Fruit fly (Drosophila melanogaster) whole organism, embryonic: ENCODE data around the gene CG17564.
A peak's percentile ranks its signal among the peaks of the same experiment; 100 is the strongest.

Source experiments
- Blimp-1 ChIP-seq: fragments of 200-800 bp; sonication (Bioruptor generic); optimal IDR thresholded peaks from 3 replicates; lab custom pipeline; 2018; ENCODE audit warnings: missing biosample characterization, missing genetic modification characterization, mild to moderate bottlenecking, moderate library complexity, missing genetic modification reagents
- CG10959 ChIP-seq: fragments of 200-800 bp; sonication (Bioruptor generic); IDR thresholded peaks from 2 replicates; pipeline ENCODE4 v1.3.6; 2022; ENCODE audit warnings: missing biosample characterization, missing genetic modification characterization
- CG10979 ChIP-seq: fragments of 200-800 bp; sonication (Bioruptor generic); optimal IDR thresholded peaks from 2 replicates; lab custom pipeline; 2018; ENCODE audit warnings: missing biosample characterization, mild to moderate bottlenecking, missing genetic modification characterization, moderate library complexity
- CG11695 ChIP-seq: fragments of 200-800 bp; sonication (Bioruptor generic); IDR thresholded peaks from 3 replicates; pipeline ENCODE4 v1.3.6; 2022; ENCODE audit warnings: missing biosample characterization, missing genetic modification characterization
- CG13624 ChIP-seq: fragments of 200-800 bp; sonication (Bioruptor generic); optimal IDR thresholded peaks from 2 replicates; lab custom pipeline; 2016; ENCODE audit warnings: missing biosample characterization, missing genetic modification characterization
- CG13894 ChIP-seq: fragments of 200-800 bp; sonication (Bioruptor generic); optimal IDR thresholded peaks from 3 replicates; lab custom pipeline; 2018; ENCODE audit warnings: missing biosample characterization, mild to moderate bottlenecking, missing genetic modification characterization, moderate library complexity
- CG14441 ChIP-seq: fragments of 200-800 bp; sonication (Bioruptor generic); IDR thresholded peaks from 2 replicates; pipeline ENCODE4 v1.3.6; 2022; ENCODE audit warnings: missing biosample characterization, missing genetic modification characterization
- CG15011 ChIP-seq: fragments of 200-800 bp; sonication (Bioruptor generic); optimal IDR thresholded peaks from 3 replicates; lab custom pipeline; 2018; ENCODE audit warnings: missing biosample characterization, mild to moderate bottlenecking, missing genetic modification characterization
- CG1603 ChIP-seq: fragments of 200-800 bp; sonication (Bioruptor generic); optimal IDR thresholded peaks from 2 replicates; lab custom pipeline; 2019; ENCODE audit warnings: missing biosample characterization, mild to moderate bottlenecking, missing genetic modification characterization, moderate library complexity
- CG16863 ChIP-seq: fragments of 200-800 bp; sonication (Bioruptor generic); optimal IDR thresholded peaks from 3 replicates; lab custom pipeline; 2016; ENCODE audit warnings: missing biosample characterization, missing genetic modification characterization
- CG17359 ChIP-seq: fragments of 200-800 bp; sonication (Bioruptor generic); optimal IDR thresholded peaks from 3 replicates; lab custom pipeline; 2018; ENCODE audit warnings: missing biosample characterization, mild to moderate bottlenecking, missing genetic modification characterization, moderate library complexity
- CG18599 ChIP-seq: fragments of 200-800 bp; sonication (Bioruptor generic); optimal IDR thresholded peaks from 3 replicates; lab custom pipeline; 2017; ENCODE audit warnings: missing biosample characterization, missing genetic modification characterization, mild to moderate bottlenecking, moderate library complexity, missing genetic modification reagents
- CG18764 ChIP-seq: fragments of 200-800 bp; sonication (Bioruptor generic); optimal IDR thresholded peaks from 3 replicates; lab custom pipeline; 2016; ENCODE audit warnings: missing biosample characterization, missing genetic modification characterization
- CG2116 ChIP-seq: fragments of 200-800 bp; sonication (Bioruptor generic); optimal IDR thresholded peaks from 3 replicates; lab custom pipeline; 2018; ENCODE audit warnings: missing biosample characterization, mild to moderate bottlenecking, missing genetic modification characterization
- CG32767 ChIP-seq: fragments of 200-800 bp; sonication (Bioruptor generic); IDR thresholded peaks from 2 replicates; pipeline ENCODE4 v1.3.6; 2022; ENCODE audit warnings: missing biosample characterization, missing genetic modification characterization
- CG7357 ChIP-seq: fragments of 200-800 bp; sonication (Bioruptor generic); IDR thresholded peaks from 3 replicates; pipeline ENCODE4 v1.3.6; 2022; ENCODE audit warnings: missing biosample characterization, missing genetic modification characterization
- CG8478 ChIP-seq: fragments of >200 bp; optimal IDR thresholded peaks from 2 replicates; lab custom pipeline; 2018
- CG9437 ChIP-seq: fragments of 200-800 bp; sonication (Bioruptor generic); optimal IDR thresholded peaks from 2 replicates; lab custom pipeline; 2018; ENCODE audit warnings: missing biosample characterization, mild to moderate bottlenecking, missing genetic modification characterization
- CG9876 ChIP-seq: fragments of 200-800 bp; sonication (Bioruptor generic); optimal IDR thresholded peaks from 2 replicates; lab custom pipeline; 2016; ENCODE audit warnings: missing biosample characterization, missing genetic modification characterization
- CHES-1-like ChIP-seq: fragments of 200-800 bp; sonication (Bioruptor generic); optimal IDR thresholded peaks from 2 replicates; lab custom pipeline; 2016; ENCODE audit warnings: missing biosample characterization, missing genetic modification characterization
- Camta ChIP-seq: fragments of 200-800 bp; sonication (Bioruptor generic); optimal IDR thresholded peaks from 2 replicates; lab custom pipeline; 2016; ENCODE audit warnings: missing biosample characterization, missing genetic modification characterization
- Dip2 ChIP-seq: fragments of 200-800 bp; sonication (Bioruptor generic); IDR thresholded peaks from 2 replicates; pipeline ENCODE4 v1.3.6; 2022; ENCODE audit warnings: missing biosample characterization, missing genetic modification characterization
- Dip3 ChIP-seq: fragments of 200-800 bp; sonication (Bioruptor generic); optimal IDR thresholded peaks from 3 replicates; lab custom pipeline; 2016; ENCODE audit warnings: missing biosample characterization, missing genetic modification characterization
- Doc3 ChIP-seq: fragments of 200-800 bp; sonication (Bioruptor generic); IDR thresholded peaks from 3 replicates; pipeline ENCODE4 v1.3.6; 2022; ENCODE audit warnings: missing biosample characterization, missing genetic modification characterization; ENCODE audit not compliant: partially characterized antibody
- HLH3B ChIP-seq: fragments of 200-800 bp; sonication (Bioruptor generic); IDR thresholded peaks from 2 replicates; pipeline ENCODE4 v1.3.6; 2022; ENCODE audit warnings: missing biosample characterization, missing genetic modification characterization
- Hmr ChIP-seq: fragments of 200-800 bp; sonication (Bioruptor generic); optimal IDR thresholded peaks from 3 replicates; lab custom pipeline; 2017; ENCODE audit warnings: mild to moderate bottlenecking, missing biosample characterization, missing genetic modification reagents, missing genetic modification characterization
- NC2β ChIP-seq: fragments of 200-800 bp; sonication (Bioruptor generic); optimal IDR thresholded peaks from 2 replicates; lab custom pipeline; 2016; ENCODE audit warnings: missing biosample characterization, missing genetic modification characterization
- Side ChIP-seq: fragments of 200-800 bp; sonication (Bioruptor generic); optimal IDR thresholded peaks from 2 replicates; lab custom pipeline; 2016; ENCODE audit warnings: missing biosample characterization, missing genetic modification characterization
- Six4 ChIP-seq: fragments of 200-800 bp; sonication (Bioruptor generic); optimal IDR thresholded peaks from 2 replicates; lab custom pipeline; 2016; ENCODE audit warnings: missing biosample characterization, missing genetic modification characterization
- TFAM ChIP-seq: fragments of 200-800 bp; sonication (Bioruptor generic); optimal IDR thresholded peaks from 2 replicates; lab custom pipeline; 2017; ENCODE audit warnings: missing biosample characterization, missing genetic modification characterization, inconsistent platforms
- Trl ChIP-seq, 3 experiments: fragments of >200 bp in 2 of 3; fragments of 200-800 bp in 1 of 3; sonication (Bioruptor generic) in 1 of 3; optimal IDR thresholded peaks; 2 replicates in 1 of 3; 3 replicates in 2 of 3; lab custom pipeline; 2016 to 2017; ENCODE audit warnings: missing biosample characterization in 1 of 3, missing genetic modification characterization in 1 of 3
- bigmax ChIP-seq: fragments of 200-800 bp; sonication (Bioruptor generic); optimal IDR thresholded peaks from 2 replicates; lab custom pipeline; 2018; ENCODE audit warnings: missing biosample characterization, mild to moderate bottlenecking, missing genetic modification characterization
- btn ChIP-seq: fragments of 200-800 bp; sonication (Bioruptor generic); optimal IDR thresholded peaks from 2 replicates; lab custom pipeline; 2016; ENCODE audit warnings: missing biosample characterization, missing genetic modification characterization
- chif ChIP-seq, 2 experiments: fragments of 200-800 bp; sonication (Bioruptor generic); optimal IDR thresholded peaks; 3 replicates each; lab custom pipeline; 2016; ENCODE audit warnings: missing biosample characterization in 2 of 2, missing genetic modification characterization in 2 of 2
- chinmo ChIP-seq: fragments of 200-800 bp; sonication (Bioruptor generic); IDR thresholded peaks from 4 replicates; pipeline ENCODE4 v1.3.6; 2022; ENCODE audit warnings: missing biosample characterization, missing genetic modification characterization; ENCODE audit not compliant: partially characterized antibody
- fd102C ChIP-seq: fragments of 200-800 bp; sonication (Bioruptor generic); optimal IDR thresholded peaks from 2 replicates; lab custom pipeline; 2018; ENCODE audit warnings: missing biosample characterization, mild to moderate bottlenecking, missing genetic modification characterization, moderate library complexity
- grau ChIP-seq: fragments of 200-800 bp; optimal IDR thresholded peaks from 3 replicates; lab custom pipeline; 2019; ENCODE audit warnings: missing biosample characterization, mild to moderate bottlenecking, missing genetic modification characterization, moderate library complexity
- gt ChIP-seq: fragments of 200-800 bp; sonication (Bioruptor generic); IDR thresholded peaks from 2 replicates; pipeline ENCODE4 v1.3.6; 2022; ENCODE audit warnings: missing biosample characterization, missing genetic modification characterization
- hb ChIP-seq: fragments of 200-800 bp; sonication (Bioruptor generic); IDR thresholded peaks from 3 replicates; pipeline ENCODE4 v1.3.6; 2022; ENCODE audit warnings: missing biosample characterization, missing genetic modification characterization; ENCODE audit not compliant: partially characterized antibody
- hth ChIP-seq: fragments of >200 bp; optimal IDR thresholded peaks from 2 replicates; lab custom pipeline; 2017; ENCODE audit warnings: inconsistent platforms
- jumu ChIP-seq: fragments of 200-800 bp; sonication (Bioruptor generic); optimal IDR thresholded peaks from 3 replicates; lab custom pipeline; 2016; ENCODE audit warnings: missing biosample characterization, missing genetic modification characterization
- ken ChIP-seq: fragments of 200-800 bp; sonication (Bioruptor generic); IDR thresholded peaks from 3 replicates; pipeline ENCODE4 v1.3.6; 2022; ENCODE audit warnings: missing biosample characterization, missing genetic modification characterization
- nmo ChIP-seq: fragments of 200-800 bp; sonication (Bioruptor generic); optimal IDR thresholded peaks from 2 replicates; lab custom pipeline; 2018; ENCODE audit warnings: missing biosample characterization, mild to moderate bottlenecking, missing genetic modification characterization, moderate library complexity
- sc ChIP-seq, 3 experiments: fragments of >200 bp in 2 of 3; fragments of 200-800 bp in 1 of 3; sonication (Bioruptor generic) in 1 of 3; optimal IDR thresholded peaks; 2 replicates in 2 of 3; 3 replicates in 1 of 3; lab custom pipeline; 2017; ENCODE audit warnings: mild to moderate bottlenecking in 1 of 3, missing biosample characterization in 1 of 3, missing genetic modification characterization in 1 of 3, missing genetic modification reagents in 1 of 3
- sens ChIP-seq: fragments of 200-800 bp; sonication (Bioruptor generic); peaks from one replicate; lab custom pipeline; 2016; ENCODE audit warnings: missing biosample characterization, missing genetic modification characterization
- sr ChIP-seq: fragments of 200-800 bp; sonication (Bioruptor generic); IDR thresholded peaks from 3 replicates; pipeline ENCODE4 v1.3.6; 2022; ENCODE audit warnings: missing biosample characterization, missing genetic modification characterization
- sug ChIP-seq: fragments of 200-800 bp; optimal IDR thresholded peaks from 2 replicates; lab custom pipeline; 2019; ENCODE audit warnings: missing biosample characterization, mild to moderate bottlenecking, missing genetic modification characterization, moderate library complexity
- unc-4 ChIP-seq: fragments of 200-800 bp; sonication (Bioruptor generic); IDR thresholded peaks from 2 replicates; pipeline ENCODE4 v1.3.6; 2022; ENCODE audit warnings: missing biosample characterization, missing genetic modification characterization; ENCODE audit not compliant: partially characterized antibody
- vfl ChIP-seq: fragments of 200-800 bp; sonication (Bioruptor generic); optimal IDR thresholded peaks from 2 replicates; lab custom pipeline; 2016; ENCODE audit warnings: missing biosample characterization, missing genetic modification characterization
- wdn ChIP-seq: fragments of 200-800 bp; sonication (Bioruptor generic); IDR thresholded peaks from 2 replicates; pipeline ENCODE4 v1.3.6; 2022; ENCODE audit warnings: missing biosample characterization, missing genetic modification characterization
- zf30C ChIP-seq: fragments of 200-800 bp; sonication (Bioruptor generic); optimal IDR thresholded peaks from 3 replicates; lab custom pipeline; 2018; ENCODE audit warnings: missing biosample characterization, mild to moderate bottlenecking, missing genetic modification characterization

CG17564 gene

DNA sequence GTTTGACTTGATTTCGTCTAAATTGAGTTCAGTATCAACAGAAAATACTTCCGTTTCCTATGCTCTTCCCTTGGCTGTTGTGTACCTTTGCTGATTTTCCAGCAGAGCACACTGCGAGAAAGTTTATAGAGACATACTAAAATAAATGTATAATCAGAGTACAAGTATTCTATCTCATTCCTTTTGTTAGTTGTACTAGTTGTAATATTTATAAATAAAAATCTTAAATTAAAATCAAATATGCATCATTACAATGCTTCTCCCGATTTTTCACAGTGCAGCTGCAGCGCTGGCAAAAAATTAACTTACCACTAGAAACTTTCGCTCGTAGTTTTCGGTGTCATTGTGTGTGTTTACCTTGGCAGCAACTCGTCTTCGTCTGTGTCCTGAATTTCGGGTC is 35.3 kb upstream of the CG17564 start (continued):
- TF ChIP-seq CG10959, result peak; percentile 33; the same call in 1 of the 2 replicates
- TF ChIP-seq CG9437 (GFP tag; lab: Kevin White, UChicago), result peak; percentile 38
- TF ChIP-seq CHES-1-like (GFP tag; lab: Kevin White, UChicago), result peak; percentile 6
- peak; percentile 46 for TF ChIP-seq zf30C (GFP tag; lab: Kevin White, UChicago)
- peak; percentile 34 for TF ChIP-seq CG1603
- TF ChIP-seq Blimp-1 (GFP tag; lab: Kevin White, UChicago), result peak; percentile 59
- TF ChIP-seq grau, result peak; percentile 67
- no peak for TF ChIP-seq hth (lab: Kevin White, UChicago)
- TF ChIP-seq hb (GFP tag; lab: Robert Waterston, UW), result no peak
- no peak for TF ChIP-seq Dip2 (GFP tag; lab: Robert Waterston, UW)
- TF ChIP-seq jumu (GFP tag; lab: Kevin White, UChicago), result no peak
- TF ChIP-seq CG17359 (tag; lab: Kevin White, UChicago), result peak; percentile 58
- peak; percentile 62 for TF ChIP-seq HLH3B (GFP tag; lab: Robert Waterston, UW)
- TF ChIP-seq vfl (GFP tag; lab: Kevin White, UChicago), result peak; percentile 2
- TF ChIP-seq sug (tag; lab: Kevin White, UChicago), result no peak
- peak; percentile 45 for TF ChIP-seq nmo
- TF ChIP-seq CG13894 (tag; lab: Kevin White, UChicago), result no peak
- TF ChIP-seq fd102C (GFP tag; lab: Kevin White, UChicago), result peak; percentile 70
- TF ChIP-seq CG13624, result no peak
- peak; percentile 88 for TF ChIP-seq sens (GFP tag; lab: Kevin White, UChicago)
- TF ChIP-seq bigmax (GFP tag; lab: Kevin White, UChicago), result no peak
- no peak for TF ChIP-seq gt
- peak; percentile 31 for TF ChIP-seq CG15011 (GFP tag; lab: Kevin White, UChicago)
- TF ChIP-seq CG9876 (GFP tag; lab: Kevin White, UChicago), result no peak
- no peak for TF ChIP-seq Trl (optimal IDR thresholded peaks at IDR 0.05; lab: Kevin White, UChicago)
- no peak for TF ChIP-seq Trl (GFP tag; optimal IDR thresholded peaks at IDR 0.05; lab: Kevin White, UChicago)
- no peak for TF ChIP-seq Side (GFP tag; lab: Kevin White, UChicago)
- no peak for TF ChIP-seq sc (optimal IDR thresholded peaks at IDR 0.05; lab: Kevin White, UChicago)
- peak; percentile 45 for TF ChIP-seq sc (GFP tag; optimal IDR thresholded peaks at IDR 0.05; lab: Kevin White, UChicago)
- TF ChIP-seq CG16863, result peak; percentile 29
- 0 out of 2 replicates have a peak, but pooled peaks have one; percentile 28 for TF ChIP-seq wdn
- peak; percentile 78 for TF ChIP-seq CG10979 (tag; lab: Kevin White, UChicago)
- no peak for TF ChIP-seq CG7357 (GFP tag; lab: Robert Waterston, UW)
- TF ChIP-seq NC2β (GFP tag; lab: Kevin White, UChicago), result peak; percentile 36
- TF ChIP-seq unc-4 (GFP tag; lab: Robert Waterston, UW), result no peak
- peak; percentile 54 for TF ChIP-seq Six4 (GFP tag; lab: Kevin White, UChicago)
- peak; percentile 35; the same call in 1 of the 2 replicates for TF ChIP-seq CG32767 (GFP tag; lab: Robert Waterston, UW)
- peak; percentile 85 for TF ChIP-seq CG18599 (GFP tag; lab: Kevin White, UChicago)
- peak; percentile 2 to 70 for TF ChIP-seq chif (GFP tag; optimal IDR thresholded peaks at IDR 0.05; lab: Kevin White, UChicago)
- TF ChIP-seq TFAM (GFP tag; lab: Kevin White, UChicago), result no peak
- peak; percentile 69 for TF ChIP-seq Hmr (GFP tag; lab: Kevin White, UChicago)
- 0 out of 3 replicates have a peak, but pooled peaks have one; percentile 46 for TF ChIP-seq CG11695 (GFP tag; lab: Robert Waterston, UW)
- TF ChIP-seq Camta (GFP tag; lab: Kevin White, UChicago), result peak; percentile 37
- peak; percentile 23 for TF ChIP-seq CG18764 (GFP tag; lab: Kevin White, UChicago)
- TF ChIP-seq ken, result peak; percentile 52; the same call in 1 of the 3 replicates
- no peak for TF ChIP-seq Doc3 (GFP tag; lab: Robert Waterston, UW)
- no peak for TF ChIP-seq btn (GFP tag; lab: Kevin White, UChicago)
- no peak for TF ChIP-seq chinmo
- TF ChIP-seq CG14441, result peak; percentile 47
- TF ChIP-seq CG2116 (GFP tag; lab: Kevin White, UChicago), result peak; percentile 13
- TF ChIP-seq Dip3 (GFP tag; lab: Kevin White, UChicago), result no peak
- TF ChIP-seq CG8478 (lab: Kevin White, UChicago), result no peak
- TF ChIP-seq sr (GFP tag; lab: Robert Waterston, UW), result no peak
